Worm (Caenorhabditis elegans) whole organism, young adult: ENCODE data around the gene C45B2.1.

Source experiments
- B0035.1 ChIP-seq: sonication (generic microtip); optimal IDR thresholded peaks from 2 replicates; lab custom pipeline; 2016; ENCODE audit warnings: missing genetic modification characterization, mild to moderate bottlenecking, missing compliant biosample characterization, missing genotype, missing genetic modification reagents
- B0261.1 ChIP-seq: sonication (generic microtip); optimal IDR thresholded peaks from 2 replicates; lab custom pipeline; 2016; ENCODE audit warnings: mild to moderate bottlenecking, missing genetic modification characterization, moderate library complexity, missing compliant biosample characterization
- B0336.3 ChIP-seq: fragments of 200-800 bp; sonication (Bioruptor generic); IDR thresholded peaks from 2 replicates; pipeline ENCODE4 v1.3.6; 2022; ENCODE audit warnings: missing genetic modification characterization, missing compliant biosample characterization
- C17E4.6 ChIP-seq: fragments of 200-800 bp; sonication (Bioruptor generic); IDR thresholded peaks from 2 replicates; pipeline ENCODE4 v1.3.6; 2022; ENCODE audit warnings: missing genetic modification reagents, missing genetic modification characterization, missing compliant biosample characterization
- D2030.7 ChIP-seq: fragments of 200-800 bp; sonication (Bioruptor generic); IDR thresholded peaks from 2 replicates; pipeline ENCODE4 v1.3.6; 2022; ENCODE audit warnings: missing genetic modification reagents, missing genetic modification characterization, missing compliant biosample characterization
- F22D6.2 ChIP-seq: sonication (generic microtip); optimal IDR thresholded peaks from 2 replicates; lab custom pipeline; 2016; ENCODE audit warnings: mild to moderate bottlenecking, missing genetic modification characterization, missing compliant biosample characterization
- F37B4.10 ChIP-seq: fragments of 200-800 bp; sonication (Bioruptor generic); IDR thresholded peaks from 2 replicates; pipeline ENCODE4 v1.3.6; 2022; ENCODE audit warnings: missing genetic modification characterization, missing compliant biosample characterization
- K12H6.12 ChIP-seq: fragments of 200-800 bp; sonication (Bioruptor generic); optimal IDR thresholded peaks from 2 replicates; lab custom pipeline; 2018; ENCODE audit warnings: mild to moderate bottlenecking, missing genetic modification characterization, missing compliant biosample characterization
- T26A5.8 ChIP-seq: sonication (generic microtip); optimal IDR thresholded peaks from 2 replicates; lab custom pipeline; 2016; ENCODE audit warnings: missing genetic modification characterization, missing compliant biosample characterization
- Y53G8AR.9 ChIP-seq: fragments of 200-800 bp; sonication (Bioruptor generic); conservative IDR thresholded peaks from 2 replicates; pipeline ENCODE4 v1.3.6; 2022; ENCODE audit warnings: missing genetic modification reagents, missing genetic modification characterization, missing compliant biosample characterization
- Y79H2A.3 ChIP-seq: fragments of 200-800 bp; sonication (Bioruptor generic); conservative IDR thresholded peaks from 2 replicates; pipeline ENCODE4 v1.3.6; 2022; ENCODE audit warnings: missing genetic modification reagents, missing genetic modification characterization, missing compliant biosample characterization
- ama-1 ChIP-seq, 3 experiments: fragments of 150-350 bp in 1 of 3; sonication (generic microtip) in 2 of 3; optimal IDR thresholded peaks; 2 replicates each; lab custom pipeline; 2014 to 2018; ENCODE audit warnings: missing biosample characterization in 2 of 3, missing genetic modification characterization in 2 of 3, missing genetic modification reagents in 2 of 3
- aptf-3 ChIP-seq: fragments of 200-800 bp; sonication (Bioruptor generic); IDR thresholded peaks from 2 replicates; pipeline ENCODE4 v1.3.6; 2022; ENCODE audit warnings: missing genetic modification characterization, missing compliant biosample characterization
- attf-3 ChIP-seq: fragments of 200-800 bp; sonication (Bioruptor generic); conservative IDR thresholded peaks from 2 replicates; pipeline ENCODE4 v1.3.6; 2022; ENCODE audit warnings: missing genetic modification reagents, missing genetic modification characterization, missing compliant biosample characterization
- attf-6 ChIP-seq: fragments of 200-800 bp; sonication (Bioruptor generic); IDR thresholded peaks from 2 replicates; pipeline ENCODE4 v1.3.6; 2022; ENCODE audit warnings: missing genetic modification reagents, missing genetic modification characterization, missing compliant biosample characterization
- cebp-1 ChIP-seq, 2 experiments: fragments of 200-800 bp in 1 of 2; sonication (Bioruptor generic) in 1 of 2; sonication (generic microtip) in 1 of 2; IDR thresholded peaks in 1 of 2; optimal IDR thresholded peaks in 1 of 2; 2 replicates each; pipeline versions ENCODE4 v1.3.6 to Lab custom; 2017 to 2022; ENCODE audit warnings: missing compliant biosample characterization in 2 of 2, missing genetic modification characterization in 2 of 2, mild to moderate bottlenecking in 1 of 2, missing genetic modification reagents in 1 of 2, moderate library complexity in 1 of 2
- ceh-100 ChIP-seq: fragments of 200-800 bp; sonication (Bioruptor generic); IDR thresholded peaks from 2 replicates; pipeline ENCODE4 v1.3.6; 2022; ENCODE audit warnings: missing genetic modification reagents, missing genetic modification characterization, missing compliant biosample characterization
- ceh-40 ChIP-seq: fragments of 200-800 bp; sonication (Bioruptor generic); IDR thresholded peaks from 2 replicates; pipeline ENCODE4 v1.3.6; 2022; ENCODE audit warnings: missing genetic modification characterization, missing compliant biosample characterization
- ceh-79 ChIP-seq: sonication (generic microtip); optimal IDR thresholded peaks from 2 replicates; lab custom pipeline; 2017; ENCODE audit warnings: mild to moderate bottlenecking, missing genetic modification characterization, missing compliant biosample characterization
- ceh-91 ChIP-seq: fragments of 200-800 bp; sonication (Bioruptor generic); IDR thresholded peaks from 2 replicates; pipeline ENCODE4 v1.3.6; 2022; ENCODE audit warnings: missing genetic modification reagents, missing genetic modification characterization, missing compliant biosample characterization
- dox-1 ChIP-seq: fragments of 200-800 bp; sonication (Bioruptor generic); IDR thresholded peaks from 2 replicates; pipeline ENCODE4 v1.3.6; 2022; ENCODE audit warnings: missing genetic modification reagents, missing genetic modification characterization, missing compliant biosample characterization
- efl-1 ChIP-seq: fragments of 150-350 bp; optimal IDR thresholded peaks from 2 replicates; lab custom pipeline; 2014; ENCODE audit warnings: missing biosample characterization, missing genetic modification reagents, missing genetic modification characterization
- egl-44 ChIP-seq: fragments of 200-800 bp; sonication (Bioruptor generic); IDR thresholded peaks from 2 replicates; pipeline ENCODE4 v1.3.6; 2022; ENCODE audit warnings: missing genetic modification reagents, missing genetic modification characterization, missing compliant biosample characterization
- ekl-4 ChIP-seq: fragments of 200-800 bp; sonication (Bioruptor generic); IDR thresholded peaks from 2 replicates; pipeline ENCODE4 v1.3.6; 2022; ENCODE audit warnings: missing genetic modification reagents, missing genetic modification characterization, missing compliant biosample characterization
- fkh-3 ChIP-seq: sonication (generic microtip); optimal IDR thresholded peaks from 2 replicates; lab custom pipeline; 2016; ENCODE audit warnings: mild to moderate bottlenecking, missing genetic modification characterization, missing compliant biosample characterization
- him-1 ChIP-seq: sonication (generic microtip); optimal IDR thresholded peaks from 2 replicates; lab custom pipeline; 2016; ENCODE audit warnings: missing genotype, missing genetic modification reagents, missing genetic modification characterization, missing compliant biosample characterization
- hlh-12 ChIP-seq: sonication (generic microtip); optimal IDR thresholded peaks from 2 replicates; lab custom pipeline; 2016; ENCODE audit warnings: missing genetic modification characterization, missing compliant biosample characterization
- hlh-26 ChIP-seq: fragments of 200-800 bp; sonication (Bioruptor generic); conservative IDR thresholded peaks from 2 replicates; pipeline ENCODE4 v1.3.6; 2022; ENCODE audit warnings: missing genetic modification reagents, missing genetic modification characterization, missing compliant biosample characterization
- hmg-1.2 ChIP-seq: fragments of 200-800 bp; sonication (Bioruptor generic); IDR thresholded peaks from 2 replicates; pipeline ENCODE4 v1.3.6; 2022; ENCODE audit warnings: missing genetic modification reagents, missing genetic modification characterization, missing compliant biosample characterization
- hsf-1 ChIP-seq: fragments of 200-800 bp; sonication (Bioruptor generic); IDR thresholded peaks from 2 replicates; pipeline ENCODE4 v1.3.6; 2022; ENCODE audit warnings: missing genetic modification reagents, missing genetic modification characterization, missing compliant biosample characterization
- lsl-1 ChIP-seq: fragments of 200-800 bp; sonication (Bioruptor generic); optimal IDR thresholded peaks from 2 replicates; lab custom pipeline; 2018; ENCODE audit warnings: mild to moderate bottlenecking, missing genetic modification characterization, moderate library complexity, missing compliant biosample characterization
- lsy-27 ChIP-seq: sonication (generic microtip); optimal IDR thresholded peaks from 2 replicates; lab custom pipeline; 2017; ENCODE audit warnings: missing genetic modification characterization, mild to moderate bottlenecking, missing compliant biosample characterization, antibody characterized with exemption, missing genotype, borderline replicate concordance; ENCODE audit not compliant: insufficient read depth
- madf-10 ChIP-seq: sonication (generic microtip); optimal IDR thresholded peaks from 2 replicates; lab custom pipeline; 2016; ENCODE audit warnings: mild to moderate bottlenecking, missing genetic modification characterization, missing compliant biosample characterization
- madf-3 ChIP-seq: fragments of 200-800 bp; sonication (Bioruptor generic); IDR thresholded peaks from 2 replicates; pipeline ENCODE4 v1.3.6; 2022; ENCODE audit warnings: missing genetic modification reagents, missing genetic modification characterization, missing compliant biosample characterization
- mes-4 ChIP-seq: sonication (generic microtip); optimal IDR thresholded peaks from 2 replicates; lab custom pipeline; 2016; ENCODE audit warnings: missing genotype, missing genetic modification characterization, missing compliant biosample characterization
- nfya-2 ChIP-seq: fragments of 200-800 bp; sonication (Bioruptor generic); IDR thresholded peaks from 2 replicates; pipeline ENCODE4 v1.3.6; 2022; ENCODE audit warnings: missing genetic modification reagents, missing genetic modification characterization, missing compliant biosample characterization
- pha-4 ChIP-seq: fragments of 150-350 bp; sonication (generic microtip); optimal IDR thresholded peaks from 2 replicates; lab custom pipeline; 2014; ENCODE audit warnings: missing biosample characterization, missing genetic modification reagents, missing genetic modification characterization
- rec-8 ChIP-seq, 2 experiments: sonication (generic microtip); optimal IDR thresholded peaks; 2 replicates each; lab custom pipeline; 2016; ENCODE audit warnings: mild to moderate bottlenecking in 2 of 2, missing genetic modification characterization in 2 of 2, missing genetic modification reagents in 2 of 2, missing genotype in 2 of 2, missing biosample characterization in 1 of 2, missing compliant biosample characterization in 1 of 2, moderate library complexity in 1 of 2
- rpc-1 ChIP-seq, 2 experiments: fragments of 150-350 bp in 1 of 2; sonication (generic microtip) in 1 of 2; optimal IDR thresholded peaks; 2 replicates each; lab custom pipeline; 2014 to 2018; ENCODE audit warnings: missing biosample characterization in 1 of 2, missing genetic modification characterization in 1 of 2, missing genetic modification reagents in 1 of 2, missing genotype in 1 of 2
- snpc-1.3 ChIP-seq: sonication (generic microtip); optimal IDR thresholded peaks from 2 replicates; lab custom pipeline; 2017; ENCODE audit warnings: missing genetic modification characterization, mild to moderate bottlenecking, missing compliant biosample characterization, antibody characterized with exemption, moderate library complexity, missing genotype, missing genetic modification reagents; ENCODE audit not compliant: insufficient read depth
- somi-1 ChIP-seq: fragments of 200-800 bp; sonication (Bioruptor generic); optimal IDR thresholded peaks from 2 replicates; lab custom pipeline; 2018; ENCODE audit warnings: mild to moderate bottlenecking, missing genetic modification characterization, missing compliant biosample characterization
- sptf-2 ChIP-seq: fragments of 200-800 bp; sonication (Bioruptor generic); optimal IDR thresholded peaks from 2 replicates; lab custom pipeline; 2018; ENCODE audit warnings: mild to moderate bottlenecking, missing genetic modification characterization, missing compliant biosample characterization
- unc-62 ChIP-seq: fragments of 150-350 bp; optimal IDR thresholded peaks from 2 replicates; lab custom pipeline; 2014; ENCODE audit warnings: missing biosample characterization, missing genetic modification reagents, missing genetic modification characterization
- zfh-2 ChIP-seq: fragments of 200-800 bp; sonication (Bioruptor generic); conservative IDR thresholded peaks from 2 replicates; pipeline ENCODE4 v1.3.6; 2022; ENCODE audit warnings: missing genetic modification reagents, missing genetic modification characterization, missing compliant biosample characterization
- ztf-18 ChIP-seq: sonication (generic microtip); optimal IDR thresholded peaks from 2 replicates; lab custom pipeline; 2016; ENCODE audit warnings: missing genotype, mild to moderate bottlenecking, missing genetic modification characterization, missing compliant biosample characterization
- ztf-22 ChIP-seq: fragments of 200-800 bp; sonication (Bioruptor generic); optimal IDR thresholded peaks from 2 replicates; lab custom pipeline; 2018; ENCODE audit warnings: mild to moderate bottlenecking, missing genetic modification characterization, moderate library complexity, missing compliant biosample characterization
- ztf-25 ChIP-seq: fragments of 200-800 bp; sonication (Bioruptor generic); IDR thresholded peaks from 2 replicates; pipeline ENCODE4 v1.3.6; 2022; ENCODE audit warnings: missing genetic modification reagents, missing genetic modification characterization, missing compliant biosample characterization

The C45B2.1 gene

ce11 chrX:6091967-6092366 is 6.0 kb downstream of the C45B2.1 start, which contains the start of gene hsp-3:
hsp-3 (minus strand) TSS chrX:6092124.
- TF ChIP-seq ekl-4 (GFP tag; lab: Robert Waterston, UW) (peak; percentile 95), F22D6.2 (tag; lab: Kevin White, UChicago) (peak; percentile 83), fkh-3 (peak; percentile 31), T26A5.8 (no peak), ceh-79 (tag; lab: Kevin White, UChicago) (peak; percentile 5), sptf-2 (GFP tag; lab: Kevin White, UChicago) (peak; percentile 51), ceh-100 (GFP tag; lab: Robert Waterston, UW) (no peak), Y53G8AR.9 (GFP tag; lab: Robert Waterston, UW) (peak; percentile 94), cebp-1 (GFP tag; IDR thresholded peaks at IDR 0.05; lab: Robert Waterston, UW) (peak; percentile 84), cebp-1 (tag; optimal IDR thresholded peaks at IDR 0.05; lab: Kevin White, UChicago) (peak; percentile 93), ztf-22 (GFP tag; lab: Kevin White, UChicago) (peak; percentile 93), lsl-1 (GFP tag; lab: Kevin White, UChicago) (peak; percentile 13), efl-1 (GFP tag; lab: Kevin White, UChicago) (no peak), somi-1 (peak; percentile 85), madf-3 (GFP tag; lab: Robert Waterston, UW) (peak; percentile 97), hsf-1 (GFP tag; lab: Robert Waterston, UW) (no peak), ceh-40 (GFP tag; lab: Robert Waterston, UW) (0 out of 2 replicates have a peak, but pooled peaks have one; percentile 50), pha-4 (tag; lab: Kevin White, UChicago) (peak; percentile 78), D2030.7 (GFP tag; lab: Robert Waterston, UW) (0 out of 2 replicates have a peak, but pooled peaks have one; percentile 31), dox-1 (GFP tag; lab: Robert Waterston, UW) (peak; percentile 98), attf-6 (no peak), rec-8 (tag; optimal IDR thresholded peaks at IDR 0.05; lab: Kevin White, UChicago) (peak in 1 of 2 experiments; percentile 10), C17E4.6 (GFP tag; lab: Robert Waterston, UW) (peak; percentile 70; the same call in 1 of the 2 replicates), zfh-2 (peak; percentile 100), F37B4.10 (GFP tag; lab: Robert Waterston, UW) (peak; percentile 93; the same call in 1 of the 2 replicates), nfya-2 (GFP tag; lab: Robert Waterston, UW) (peak; percentile 99), snpc-1.3 (tag; lab: Kevin White, UChicago) (no peak), B0261.1 (tag; lab: Kevin White, UChicago) (peak; percentile 33), attf-3 (GFP tag; lab: Robert Waterston, UW) (0 out of 2 replicates have a peak, but pooled peaks have one; percentile 15), ama-1 (optimal IDR thresholded peaks at IDR 0.05; lab: Kevin White, UChicago) (no peak), ama-1 (GFP tag; optimal IDR thresholded peaks at IDR 0.05; lab: Kevin White, UChicago) (no peak), rpc-1 (optimal IDR thresholded peaks at IDR 0.05; lab: Kevin White, UChicago) (no peak), rpc-1 (tag; optimal IDR thresholded peaks at IDR 0.05; lab: Kevin White, UChicago) (no peak), ztf-25 (GFP tag; lab: Robert Waterston, UW) (no peak), ztf-18 (tag; lab: Kevin White, UChicago) (peak; percentile 74), lsy-27 (tag; lab: Kevin White, UChicago) (no peak), B0336.3 (GFP tag; lab: Robert Waterston, UW) (peak; percentile 98), hmg-1.2 (peak; percentile 95), egl-44 (GFP tag; lab: Robert Waterston, UW) (peak; percentile 92), madf-10 (tag; lab: Kevin White, UChicago) (peak; percentile 93), hlh-26 (GFP tag; lab: Robert Waterston, UW) (no peak), B0035.1 (tag; lab: Kevin White, UChicago) (peak; percentile 78), him-1 (tag; lab: Kevin White, UChicago) (no peak), Y79H2A.3 (GFP tag; lab: Robert Waterston, UW) (no peak), hlh-12 (no peak), mes-4 (tag; lab: Kevin White, UChicago) (no peak), unc-62 (GFP tag; lab: Kevin White, UChicago) (peak; percentile 86), aptf-3 (GFP tag; lab: Robert Waterston, UW) (0 out of 2 replicates have a peak, but pooled peaks have one; percentile 59), K12H6.12 (tag; lab: Kevin White, UChicago) (peak; percentile 98), ceh-91 (GFP tag; lab: Robert Waterston, UW) (no peak)
